Fruit fly (Drosophila melanogaster): ENCODE data around the gene CG6696.
A peak's percentile ranks its signal among the peaks of the same experiment; 100 is the strongest.

Gene CG6696

DNA sequence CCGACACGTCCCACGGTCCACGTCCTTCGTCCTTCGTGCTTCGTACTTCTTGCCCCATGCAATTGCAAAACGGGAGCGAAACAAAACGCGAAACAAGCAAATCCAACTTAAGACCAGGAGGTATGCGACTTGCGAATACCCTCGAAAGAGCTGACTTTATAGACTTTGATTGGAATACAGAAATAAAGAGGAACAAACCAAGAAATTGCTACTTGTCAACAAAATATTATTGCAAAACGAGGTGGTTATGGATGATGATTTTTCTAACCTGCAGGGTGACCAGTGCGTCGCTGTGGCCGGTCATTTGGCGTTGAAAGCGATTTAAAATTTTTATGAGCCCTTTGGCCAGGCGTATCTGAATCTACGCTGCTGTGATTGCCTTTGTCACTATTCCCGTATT lies 48.5 kb downstream of the CG6696 start (continued):
- no peak for TF ChIP-seq CG31441 (GFP tag; IDR thresholded peaks at IDR 0.05)
- no peak for TF ChIP-seq prd (optimal IDR thresholded peaks at IDR 0.05)
- TF ChIP-seq prd (GFP tag; IDR thresholded peaks at IDR 0.05) = peak; percentile 56; the same call in 2 of the 3 replicates
- TF ChIP-seq CG33213 (GFP tag; optimal IDR thresholded peaks at IDR 0.05) = no peak
- TF ChIP-seq Oli (tag; optimal IDR thresholded peaks at IDR 0.05) = peak; percentile 25
- TF ChIP-seq Mes4 (GFP tag; optimal IDR thresholded peaks at IDR 0.05) = no peak
- TF ChIP-seq nau (GFP tag; optimal IDR thresholded peaks at IDR 0.05) = no peak
- TF ChIP-seq Vsx1 (GFP tag; optimal IDR thresholded peaks at IDR 0.05) = no peak
- TF ChIP-seq yki (optimal IDR thresholded peaks at IDR 0.05) = no peak
- TF ChIP-seq CG7372 (GFP tag; IDR thresholded peaks at IDR 0.05) = no peak
- peak; percentile 10 for TF ChIP-seq Sox102F (GFP tag; optimal IDR thresholded peaks at IDR 0.05)
- no peak for TF ChIP-seq psq (GFP tag; optimal IDR thresholded peaks at IDR 0.05)
- TF ChIP-seq Side (GFP tag; optimal IDR thresholded peaks at IDR 0.05) = no peak
- 0 out of 2 replicates have a peak, but pooled peaks have one; percentile 20 for TF ChIP-seq CG14014 (GFP tag; IDR thresholded peaks at IDR 0.05)
- no peak for TF ChIP-seq maf-S (GFP tag; optimal IDR thresholded peaks at IDR 0.05)
- no peak for TF ChIP-seq Hr39 (optimal IDR thresholded peaks at IDR 0.05)
- TF ChIP-seq CG2712 (tag; optimal IDR thresholded peaks at IDR 0.05) = no peak
- peak; percentile 33; the same call in 1 of the 2 replicates for TF ChIP-seq lmd (GFP tag; IDR thresholded peaks at IDR 0.05)
- TF ChIP-seq CG8924 (tag; optimal IDR thresholded peaks at IDR 0.05) = peak; percentile 18
- no peak for TF ChIP-seq CG10366 (GFP tag; IDR thresholded peaks at IDR 0.05)
- TF ChIP-seq Fer3 (tag; optimal IDR thresholded peaks at IDR 0.05) = no peak
- TF ChIP-seq kay (GFP tag; optimal IDR thresholded peaks at IDR 0.05) = no peak
- TF ChIP-seq trh (GFP tag; optimal IDR thresholded peaks at IDR 0.05) = no peak
- no peak for TF ChIP-seq oc (tag; optimal IDR thresholded peaks at IDR 0.05)
- TF ChIP-seq vnd (GFP tag; IDR thresholded peaks at IDR 0.05; ENCODE audit: partially characterized antibody) = no peak
- no peak for TF ChIP-seq CG6654 (GFP tag; optimal IDR thresholded peaks at IDR 0.05)
- no peak for TF ChIP-seq Gsc (GFP tag; IDR thresholded peaks at IDR 0.05)
- TF ChIP-seq MTF-1 (GFP tag; optimal IDR thresholded peaks at IDR 0.05; ENCODE audit: borderline replicate concordance) = no peak
- TF ChIP-seq Sry-δ (GFP tag; optimal IDR thresholded peaks at IDR 0.05) = no peak
- no peak for TF ChIP-seq Dip3 (GFP tag; optimal IDR thresholded peaks at IDR 0.05)
- no peak for TF ChIP-seq CG4424 (GFP tag; optimal IDR thresholded peaks at IDR 0.05)
- TF ChIP-seq MBD-R2 (GFP tag; IDR thresholded peaks at IDR 0.05) = no peak
- TF ChIP-seq Atf6 (GFP tag; IDR thresholded peaks at IDR 0.05) = no peak
- TF ChIP-seq Atf3 (GFP tag; optimal IDR thresholded peaks at IDR 0.05) = no peak
- no peak for TF ChIP-seq CHES-1-like (GFP tag; optimal IDR thresholded peaks at IDR 0.05)
- no peak for TF ChIP-seq Atf-2 (GFP tag; optimal IDR thresholded peaks at IDR 0.05)
- no peak for TF ChIP-seq gfzf (GFP tag; optimal IDR thresholded peaks at IDR 0.05)
- no peak for TF ChIP-seq CG4360 (GFP tag; IDR thresholded peaks at IDR 0.05)
- no peak for TF ChIP-seq lola (GFP tag; optimal IDR thresholded peaks at IDR 0.05)
- no peak for TF ChIP-seq aop (GFP tag; IDR thresholded peaks at IDR 0.05)
- no peak for TF ChIP-seq hth (optimal IDR thresholded peaks at IDR 0.05)
- no peak for TF ChIP-seq wdn (GFP tag; IDR thresholded peaks at IDR 0.05)
- no peak for TF ChIP-seq Nf-YA (GFP tag; IDR thresholded peaks at IDR 0.05)
- peak; percentile 5; the same call in 1 of the 2 replicates for TF ChIP-seq CG9215 (GFP tag; IDR thresholded peaks at IDR 0.05)
- TF ChIP-seq CG7786 (GFP tag; optimal IDR thresholded peaks at IDR 0.05) = no peak
- no peak for TF ChIP-seq CG11560 (tag; IDR thresholded peaks at IDR 0.05)
- no peak for TF ChIP-seq Aef1 (GFP tag; IDR thresholded peaks at IDR 0.05)
- TF ChIP-seq CG6689 (GFP tag; IDR thresholded peaks at IDR 0.05) = no peak
- no peak for TF ChIP-seq NK7.1 (GFP tag; optimal IDR thresholded peaks at IDR 0.05)
- TF ChIP-seq ken (GFP tag; IDR thresholded peaks at IDR 0.05) = 0 out of 3 replicates have a peak, but pooled peaks have one; percentile 9
- no peak for TF ChIP-seq CG9609 (GFP tag; optimal IDR thresholded peaks at IDR 0.05)
- no peak for TF ChIP-seq cg (GFP tag; optimal IDR thresholded peaks at IDR 0.05)
- no peak for TF ChIP-seq CG18476 (GFP tag; optimal IDR thresholded peaks at IDR 0.05)
- no peak for TF ChIP-seq cwo (GFP tag; optimal IDR thresholded peaks at IDR 0.05)

All from whole organism, embryonic.